Fruit fly (Drosophila melanogaster): ENCODE data around the gene CG5342.

The CG5342 gene

dm6 chr3R:11619709-11620409 is 41.2 kb downstream of the CG5342 start, which contains the start of the genes Jupiter and CG14710 (continued):
- TF ChIP-seq Abd-B (GFP tag; optimal IDR thresholded peaks at IDR 0.05) (peak; percentile 48), CG3407 (GFP tag; optimal IDR thresholded peaks at IDR 0.05) (no peak), h (optimal IDR thresholded peaks at IDR 0.05) (no peak), CG17568 (GFP tag; optimal IDR thresholded peaks at IDR 0.05) (no peak), CG1647 (GFP tag; optimal IDR thresholded peaks at IDR 0.05) (peak; percentile 33), CG8478 (optimal IDR thresholded peaks at IDR 0.05) (no peak), fd96Cb (tag; optimal IDR thresholded peaks at IDR 0.05) (peak; percentile 14), Oaz (GFP tag; IDR thresholded peaks at IDR 0.05) (no peak), D (optimal IDR thresholded peaks at IDR 0.05) (no peak), D (GFP tag; optimal IDR thresholded peaks at IDR 0.05) (no peak), lilli (GFP tag; optimal IDR thresholded peaks at IDR 0.05) (peak; percentile 89)

- peak; percentile 85 for TF ChIP-seq NfI (GFP tag; optimal IDR thresholded peaks at IDR 0.05)
- no peak for TF ChIP-seq dan (GFP tag; IDR thresholded peaks at IDR 0.05)
- peak; percentile 73 for TF ChIP-seq CG10959 (GFP tag; IDR thresholded peaks at IDR 0.05)
- no peak for TF ChIP-seq cad (GFP tag; optimal IDR thresholded peaks at IDR 0.05)
- peak; percentile 86 for TF ChIP-seq dmrt11E (tag; optimal IDR thresholded peaks at IDR 0.05)
- TF ChIP-seq CG4707 (GFP tag; optimal IDR thresholded peaks at IDR 0.05) = peak; percentile 33
- TF ChIP-seq CG12299 (tag; optimal IDR thresholded peaks at IDR 0.05) = peak; percentile 85
- TF ChIP-seq CG10979 (tag; optimal IDR thresholded peaks at IDR 0.05) = peak; percentile 81
- peak; percentile 88 for TF ChIP-seq CG14014 (GFP tag; IDR thresholded peaks at IDR 0.05)
- TF ChIP-seq nau (GFP tag; optimal IDR thresholded peaks at IDR 0.05) = no peak
- peak; percentile 93 for TF ChIP-seq Dll (GFP tag; IDR thresholded peaks at IDR 0.05; ENCODE audit: partially characterized antibody)
- TF ChIP-seq Hr3 (GFP tag; optimal IDR thresholded peaks at IDR 0.05) = peak; percentile 89
- TF ChIP-seq Sox100B (GFP tag; optimal IDR thresholded peaks at IDR 0.05) = no peak
- peak; percentile 86 for TF ChIP-seq trem (tag; optimal IDR thresholded peaks at IDR 0.05)
- TF ChIP-seq CG2129 (GFP tag; IDR thresholded peaks at IDR 0.05; ENCODE audit: partially characterized antibody) = peak; percentile 61; the same call in 1 of the 2 replicates
- TF ChIP-seq scrt (GFP tag; optimal IDR thresholded peaks at IDR 0.05) = peak; percentile 61
- TF ChIP-seq CG4820 (GFP tag; optimal IDR thresholded peaks at IDR 0.05) = peak; percentile 83
- TF ChIP-seq Gug (GFP tag; IDR thresholded peaks at IDR 0.05) = peak; percentile 72; the same call in 3 of the 4 replicates
- peak; percentile 81 for TF ChIP-seq oc (tag; optimal IDR thresholded peaks at IDR 0.05)
- TF ChIP-seq MBD-R2 (GFP tag; IDR thresholded peaks at IDR 0.05) = peak; percentile 96
- TF ChIP-seq slp2 (GFP tag; optimal IDR thresholded peaks at IDR 0.05) = peak; percentile 24
- TF ChIP-seq Neu2 (GFP tag; optimal IDR thresholded peaks at IDR 0.05; ENCODE audit: borderline replicate concordance) = no peak
- peak; percentile 22 for TF ChIP-seq dm (GFP tag; optimal IDR thresholded peaks at IDR 0.05)
- peak; percentile 81 for TF ChIP-seq E2f2 (GFP tag; IDR thresholded peaks at IDR 0.05)
- TF ChIP-seq CG6175 (GFP tag; IDR thresholded peaks at IDR 0.05) = 0 out of 3 replicates have a peak, but pooled peaks have one; percentile 10
- TF ChIP-seq unpg (GFP tag; optimal IDR thresholded peaks at IDR 0.05) = peak; percentile 89
- peak; percentile 79 for TF ChIP-seq Meics (GFP tag; optimal IDR thresholded peaks at IDR 0.05)
- peak; percentile 77 for TF ChIP-seq CG17385 (GFP tag; optimal IDR thresholded peaks at IDR 0.05)
- TF ChIP-seq CG8290 (GFP tag; optimal IDR thresholded peaks at IDR 0.05) = peak; percentile 64
- TF ChIP-seq CG8290 (tag; optimal IDR thresholded peaks at IDR 0.05) = peak in 1 of 2 experiments; percentile 76
- peak; percentile 65 for TF ChIP-seq ATbp (GFP tag; optimal IDR thresholded peaks at IDR 0.05)
- TF ChIP-seq D (optimal IDR thresholded peaks at IDR 0.05) = no peak
- peak; percentile 75 for TF ChIP-seq D (GFP tag; optimal IDR thresholded peaks at IDR 0.05)
- TF ChIP-seq CG31365 (tag; optimal IDR thresholded peaks at IDR 0.05) = no peak
- TF ChIP-seq CG17802 (tag; optimal IDR thresholded peaks at IDR 0.05) = peak; percentile 45
- peak; percentile 96 for TF ChIP-seq CG3995 (GFP tag; optimal IDR thresholded peaks at IDR 0.05)
- TF ChIP-seq CG17186 (GFP tag; optimal IDR thresholded peaks at IDR 0.05) = peak; percentile 51
- TF ChIP-seq CG6813 (GFP tag; optimal IDR thresholded peaks at IDR 0.05) = no peak
- no peak for TF ChIP-seq gcm (GFP tag; optimal IDR thresholded peaks at IDR 0.05)
- TF ChIP-seq CG1603 (tag; optimal IDR thresholded peaks at IDR 0.05) = peak; percentile 46
These were observed 44.4 kb downstream of the CG5342 start, which contains the start of gene CG14711 for dm6 chr3R:11623025-11623424. Gene CG14711, plus strand, starts transcription at chr3R:11623339.

Data from whole organism, embryonic.